Fruit fly (Drosophila melanogaster) whole organism, embryonic: ENCODE data around the gene jim.

ENCODE experiments used
- Atf3 ChIP-seq: fragments of 200-800 bp; sonication (Bioruptor generic); optimal IDR thresholded peaks from 3 replicates; lab custom pipeline; 2016; ENCODE audit warnings: missing biosample characterization, missing genetic modification characterization
- BtbVII ChIP-seq: fragments of 200-800 bp; sonication (Bioruptor generic); optimal IDR thresholded peaks from 3 replicates; lab custom pipeline; 2017; ENCODE audit warnings: missing biosample characterization, mild to moderate bottlenecking, missing genetic modification characterization
- CG11398 ChIP-seq: fragments of 200-800 bp; sonication (Bioruptor generic); optimal IDR thresholded peaks from 2 replicates; lab custom pipeline; 2016; ENCODE audit warnings: missing biosample characterization, missing genetic modification characterization
- CG11695 ChIP-seq: fragments of 200-800 bp; sonication (Bioruptor generic); IDR thresholded peaks from 3 replicates; pipeline ENCODE4 v1.3.6; 2022; ENCODE audit warnings: missing biosample characterization, missing genetic modification characterization
- CG12219 ChIP-seq: fragments of 200-800 bp; sonication (Bioruptor generic); optimal IDR thresholded peaks from 3 replicates; lab custom pipeline; 2018; ENCODE audit warnings: missing biosample characterization, mild to moderate bottlenecking, missing genetic modification characterization
- CG12744 ChIP-seq: fragments of 200-800 bp; sonication (Bioruptor generic); optimal IDR thresholded peaks from 2 replicates; lab custom pipeline; 2016; ENCODE audit warnings: missing biosample characterization, missing genetic modification characterization
- CG14014 ChIP-seq: fragments of 200-800 bp; sonication (Bioruptor generic); IDR thresholded peaks from 2 replicates; pipeline ENCODE4 v1.3.6; 2022; ENCODE audit warnings: missing biosample characterization, missing genetic modification characterization
- CG14860 ChIP-seq: fragments of 200-800 bp; sonication (Bioruptor generic); IDR thresholded peaks from 3 replicates; pipeline ENCODE4 v1.3.6; 2022; ENCODE audit warnings: missing biosample characterization, missing genetic modification characterization; ENCODE audit not compliant: partially characterized antibody
- CG15601 ChIP-seq: fragments of 200-800 bp; sonication (Bioruptor generic); optimal IDR thresholded peaks from 3 replicates; lab custom pipeline; 2019; ENCODE audit warnings: missing biosample characterization, mild to moderate bottlenecking, missing genetic modification characterization, moderate library complexity
- CG17359 ChIP-seq: fragments of 200-800 bp; sonication (Bioruptor generic); optimal IDR thresholded peaks from 3 replicates; lab custom pipeline; 2018; ENCODE audit warnings: missing biosample characterization, mild to moderate bottlenecking, missing genetic modification characterization, moderate library complexity
- CG2875 ChIP-seq: fragments of 200-800 bp; sonication (Bioruptor generic); optimal IDR thresholded peaks from 2 replicates; lab custom pipeline; 2017; ENCODE audit warnings: missing biosample characterization, mild to moderate bottlenecking, missing genetic modification characterization, missing genetic modification reagents
- CG31365 ChIP-seq: fragments of 200-800 bp; sonication (Bioruptor generic); optimal IDR thresholded peaks from 2 replicates; lab custom pipeline; 2018; ENCODE audit warnings: missing biosample characterization, mild to moderate bottlenecking, missing genetic modification characterization
- CG32767 ChIP-seq: fragments of 200-800 bp; sonication (Bioruptor generic); IDR thresholded peaks from 2 replicates; pipeline ENCODE4 v1.3.6; 2022; ENCODE audit warnings: missing biosample characterization, missing genetic modification characterization
- CG33557 ChIP-seq: fragments of 200-800 bp; sonication (Bioruptor generic); optimal IDR thresholded peaks from 2 replicates; lab custom pipeline; 2019; ENCODE audit warnings: missing biosample characterization, mild to moderate bottlenecking, missing genetic modification characterization, moderate library complexity
- CG3407 ChIP-seq: fragments of 200-800 bp; sonication (Bioruptor generic); optimal IDR thresholded peaks from 2 replicates; lab custom pipeline; 2018; ENCODE audit warnings: missing biosample characterization, mild to moderate bottlenecking, missing genetic modification characterization
- CG3726 ChIP-seq: fragments of 200-800 bp; sonication (Bioruptor generic); IDR thresholded peaks from 3 replicates; pipeline ENCODE4, ENCODE4 v1.3.6; 2022; ENCODE audit warnings: missing biosample characterization, missing genetic modification characterization
- CG5245 ChIP-seq: fragments of 200-800 bp; sonication (Bioruptor generic); optimal IDR thresholded peaks from 3 replicates; lab custom pipeline; 2016; ENCODE audit warnings: missing biosample characterization, missing genetic modification characterization
- CG6854 ChIP-seq: fragments of 200-800 bp; sonication (Bioruptor generic); optimal IDR thresholded peaks from 3 replicates; lab custom pipeline; 2017; ENCODE audit warnings: missing biosample characterization, mild to moderate bottlenecking, missing genetic modification characterization
- CG7745 ChIP-seq: fragments of 200-800 bp; sonication (Bioruptor generic); optimal IDR thresholded peaks from 2 replicates; lab custom pipeline; 2018; ENCODE audit warnings: missing biosample characterization, mild to moderate bottlenecking, missing genetic modification characterization, moderate library complexity
- CG7839 ChIP-seq: fragments of 200-800 bp; sonication (Bioruptor generic); optimal IDR thresholded peaks from 3 replicates; lab custom pipeline; 2018; ENCODE audit warnings: missing biosample characterization, mild to moderate bottlenecking, missing genetic modification characterization, moderate library complexity
- CG8290 ChIP-seq, 3 experiments: fragments of 200-800 bp; sonication (Bioruptor generic); optimal IDR thresholded peaks; 2 replicates each; lab custom pipeline; 2016 to 2019; ENCODE audit warnings: missing biosample characterization in 3 of 3, missing genetic modification characterization in 3 of 3, mild to moderate bottlenecking in 2 of 3, moderate library complexity in 1 of 3
- CrebB ChIP-seq: fragments of 200-800 bp; sonication (Bioruptor generic); optimal IDR thresholded peaks from 3 replicates; lab custom pipeline; 2018; ENCODE audit warnings: missing biosample characterization, mild to moderate bottlenecking, missing genetic modification characterization
- Dll ChIP-seq: fragments of 200-800 bp; sonication (Bioruptor generic); IDR thresholded peaks from 4 replicates; pipeline ENCODE4 v1.3.6; 2022; ENCODE audit warnings: missing biosample characterization, missing genetic modification characterization; ENCODE audit not compliant: partially characterized antibody
- Doc2 ChIP-seq: fragments of 200-800 bp; sonication (Bioruptor generic); IDR thresholded peaks from 2 replicates; pipeline ENCODE4 v1.3.6; 2022; ENCODE audit warnings: missing biosample characterization, missing genetic modification characterization
- ERR ChIP-seq: fragments of 200-800 bp; sonication (Bioruptor generic); optimal IDR thresholded peaks from 2 replicates; lab custom pipeline; 2016; ENCODE audit warnings: missing biosample characterization, missing genetic modification characterization
- Hand ChIP-seq: fragments of 200-800 bp; sonication (Bioruptor generic); optimal IDR thresholded peaks from 2 replicates; lab custom pipeline; 2017; ENCODE audit warnings: mild to moderate bottlenecking, missing biosample characterization, missing genetic modification reagents, missing genetic modification characterization
- Hr3 ChIP-seq: fragments of 200-800 bp; sonication (Bioruptor generic); optimal IDR thresholded peaks from 3 replicates; lab custom pipeline; 2016; ENCODE audit warnings: missing biosample characterization, missing genetic modification characterization
- Hsf ChIP-seq: fragments of 200-800 bp; sonication (Bioruptor generic); optimal IDR thresholded peaks from 3 replicates; lab custom pipeline; 2016; ENCODE audit warnings: missing biosample characterization, missing genetic modification characterization
- Mes4 ChIP-seq: fragments of 200-800 bp; sonication (Bioruptor generic); optimal IDR thresholded peaks from 2 replicates; lab custom pipeline; 2016; ENCODE audit warnings: missing biosample characterization, missing genetic modification characterization
- PHDP ChIP-seq: fragments of 200-800 bp; sonication (Bioruptor generic); optimal IDR thresholded peaks from 3 replicates; lab custom pipeline; 2018; ENCODE audit warnings: missing biosample characterization, mild to moderate bottlenecking, missing genetic modification characterization, moderate library complexity
- Xbp1 ChIP-seq: fragments of 200-800 bp; sonication (Bioruptor generic); optimal IDR thresholded peaks from 3 replicates; lab custom pipeline; 2016; ENCODE audit warnings: missing biosample characterization, mild to moderate bottlenecking, missing genetic modification characterization
- Xrp1 ChIP-seq: fragments of 200-800 bp; sonication (Bioruptor generic); IDR thresholded peaks from 2 replicates; pipeline ENCODE4 v1.3.6; 2022; ENCODE audit warnings: missing biosample characterization, missing genetic modification characterization
- caup ChIP-seq: fragments of 200-800 bp; sonication (Bioruptor generic); optimal IDR thresholded peaks from 3 replicates; lab custom pipeline; 2017; ENCODE audit warnings: missing biosample characterization, mild to moderate bottlenecking, missing genetic modification characterization, moderate library complexity; ENCODE audit not compliant: severe bottlenecking
- ham ChIP-seq: fragments of 200-800 bp; sonication (Bioruptor generic); IDR thresholded peaks from 2 replicates; pipeline ENCODE4 v1.3.6; 2022; ENCODE audit warnings: missing biosample characterization, missing genetic modification characterization
- lilli ChIP-seq: fragments of 200-800 bp; sonication (Bioruptor generic); optimal IDR thresholded peaks from 3 replicates; lab custom pipeline; 2016; ENCODE audit warnings: missing biosample characterization, missing genetic modification characterization
- luna ChIP-seq: fragments of 200-800 bp; sonication (Bioruptor generic); optimal IDR thresholded peaks from 2 replicates; lab custom pipeline; 2016; ENCODE audit warnings: missing biosample characterization, missing genetic modification characterization
- mirr ChIP-seq: fragments of 200-800 bp; sonication (Bioruptor generic); optimal IDR thresholded peaks from 3 replicates; lab custom pipeline; 2018; ENCODE audit warnings: missing biosample characterization, mild to moderate bottlenecking, missing genetic modification characterization
- nmo ChIP-seq: fragments of 200-800 bp; sonication (Bioruptor generic); optimal IDR thresholded peaks from 2 replicates; lab custom pipeline; 2018; ENCODE audit warnings: missing biosample characterization, mild to moderate bottlenecking, missing genetic modification characterization, moderate library complexity
- nom ChIP-seq: fragments of 200-800 bp; sonication (Bioruptor generic); optimal IDR thresholded peaks from 2 replicates; lab custom pipeline; 2017; ENCODE audit warnings: missing biosample characterization, missing genetic modification characterization, mild to moderate bottlenecking, moderate library complexity, missing genetic modification reagents
- onecut ChIP-seq: fragments of 200-800 bp; sonication (Bioruptor generic); IDR thresholded peaks from 2 replicates; pipeline ENCODE4 v1.3.6; 2022; ENCODE audit warnings: missing biosample characterization, missing genetic modification characterization
- ranshi ChIP-seq: fragments of 200-800 bp; sonication (Bioruptor generic); IDR thresholded peaks from 2 replicates; pipeline ENCODE4 v1.3.6; 2022; ENCODE audit warnings: missing biosample characterization, missing genetic modification characterization
- repo ChIP-seq: fragments of 200-800 bp; sonication (Bioruptor generic); optimal IDR thresholded peaks from 2 replicates; lab custom pipeline; 2016; ENCODE audit warnings: missing biosample characterization, missing genetic modification characterization
- ro ChIP-seq: fragments of 200-800 bp; sonication (Bioruptor generic); IDR thresholded peaks from 2 replicates; pipeline ENCODE4 v1.3.6; 2022; ENCODE audit warnings: missing biosample characterization, missing genetic modification characterization
- row ChIP-seq: fragments of 200-800 bp; sonication (Bioruptor generic); IDR thresholded peaks from 3 replicates; pipeline ENCODE4 v1.3.6; 2022; ENCODE audit warnings: missing biosample characterization, missing genetic modification characterization
- salm ChIP-seq: fragments of 200-800 bp; sonication (Bioruptor generic); optimal IDR thresholded peaks from 2 replicates; lab custom pipeline; 2018; ENCODE audit warnings: missing biosample characterization, mild to moderate bottlenecking, missing genetic modification characterization
- sim ChIP-seq: fragments of 200-800 bp; sonication (Bioruptor generic); IDR thresholded peaks from 2 replicates; pipeline ENCODE4 v1.3.6; 2022; ENCODE audit warnings: missing biosample characterization, missing genetic modification characterization
- sima ChIP-seq: fragments of 200-800 bp; sonication (Bioruptor generic); optimal IDR thresholded peaks from 2 replicates; lab custom pipeline; 2016; ENCODE audit warnings: missing biosample characterization, missing genetic modification characterization
- slbo ChIP-seq: fragments of 200-800 bp; sonication (Bioruptor generic); IDR thresholded peaks from 2 replicates; pipeline ENCODE4 v1.3.6; 2022; ENCODE audit warnings: missing biosample characterization, missing genetic modification characterization
- sob ChIP-seq: fragments of 200-800 bp; sonication (Bioruptor generic); IDR thresholded peaks from 2 replicates; pipeline ENCODE4 v1.3.6; 2022; ENCODE audit warnings: missing biosample characterization, missing genetic modification characterization

The jim gene

dm6 chr3L:22871030-22871844, 36.2 kb upstream of the jim start (continued):
- TF ChIP-seq onecut (GFP tag; lab: Robert Waterston, UW) (peak; percentile 17), repo (GFP tag; lab: Kevin White, UChicago) (no peak), CG11695 (0 out of 3 replicates have a peak, but pooled peaks have one; percentile 13), Xrp1 (GFP tag; lab: Robert Waterston, UW) (peak; percentile 22; the same call in 1 of the 2 replicates), slbo (GFP tag; lab: Robert Waterston, UW) (peak; percentile 45), CG8290 (GFP tag; optimal IDR thresholded peaks at IDR 0.05; lab: Kevin White, UChicago) (no peak), CG8290 (tag; optimal IDR thresholded peaks at IDR 0.05; lab: Kevin White, UChicago) (peak in 1 of 2 experiments; percentile 51), Hand (GFP tag; lab: Kevin White, UChicago) (no peak), lilli (GFP tag; lab: Kevin White, UChicago) (no peak), CG7839 (tag; lab: Kevin White, UChicago) (no peak), caup (no peak), salm (tag; lab: Kevin White, UChicago) (no peak), sob (GFP tag; lab: Robert Waterston, UW) (peak; percentile 14; the same call in 1 of the 2 replicates), CG12744 (GFP tag; lab: Kevin White, UChicago) (no peak), PHDP (tag; lab: Kevin White, UChicago) (no peak), CG15601 (tag; lab: Kevin White, UChicago) (no peak), luna (GFP tag; lab: Kevin White, UChicago) (no peak), ro (GFP tag; lab: Robert Waterston, UW) (no peak), Hsf (GFP tag; lab: Kevin White, UChicago) (peak; percentile 24), Dll (peak; percentile 69; the same call in 3 of the 4 replicates), ERR (GFP tag; lab: Kevin White, UChicago) (no peak), CG12219 (no peak), Hr3 (no peak), CG14860 (GFP tag; lab: Robert Waterston, UW) (peak; percentile 45; the same call in 1 of the 3 replicates), sima (GFP tag; lab: Kevin White, UChicago) (no peak), CG32767 (GFP tag; lab: Robert Waterston, UW) (no peak), Atf3 (no peak), Mes4 (GFP tag; lab: Kevin White, UChicago) (peak; percentile 21), CG5245 (no peak), nom (GFP tag; lab: Kevin White, UChicago) (peak; percentile 59), CG31365 (no peak), CG7745 (tag; lab: Kevin White, UChicago) (no peak), ham (GFP tag; lab: Robert Waterston, UW) (no peak), mirr (GFP tag; lab: Kevin White, UChicago) (no peak), sim (no peak), row (peak; percentile 60), CG11398 (no peak), CG33557 (GFP tag; lab: Kevin White, UChicago) (no peak), CrebB (tag; lab: Kevin White, UChicago) (no peak), Xbp1 (GFP tag; lab: Kevin White, UChicago) (peak; percentile 0), CG3726 (no peak), CG17359 (tag; lab: Kevin White, UChicago) (no peak), Doc2 (GFP tag; lab: Robert Waterston, UW) (no peak), CG14014 (GFP tag; lab: Robert Waterston, UW) (peak; percentile 34; the same call in 1 of the 2 replicates), nmo (no peak), CG6854 (GFP tag; lab: Kevin White, UChicago) (peak; percentile 34), BtbVII (GFP tag; lab: Kevin White, UChicago) (no peak), CG3407 (no peak), CG2875 (GFP tag; lab: Kevin White, UChicago) (no peak), ranshi (GFP tag; lab: Robert Waterston, UW) (no peak)
